Worm (Caenorhabditis elegans): ENCODE measurements around the gene toe-2.

DNA sequence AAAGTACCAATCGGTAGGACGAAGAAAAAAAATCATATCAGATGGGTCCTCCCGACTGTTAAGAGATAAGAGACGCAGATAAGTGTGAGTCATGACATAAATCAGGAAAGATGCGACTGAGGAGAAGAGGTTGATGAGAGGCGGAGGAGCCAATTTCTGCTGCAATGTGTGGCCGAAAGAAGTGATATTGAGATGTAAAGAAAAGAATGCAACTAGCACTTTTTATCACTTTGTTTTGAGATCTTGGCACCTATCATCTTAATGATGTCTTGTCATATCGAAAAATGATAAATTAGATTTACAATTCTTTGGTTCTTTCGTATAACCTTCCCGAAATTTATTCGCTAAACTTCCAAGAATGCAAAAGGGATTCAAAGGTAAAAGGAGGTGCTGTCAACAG lies 39.1 kb downstream of the toe-2 start, which contains the start of gene del-10:
- TF ChIP-seq lsy-2 (tag; optimal IDR thresholded peaks at IDR 0.05), result peak in 1 of 2 experiments; percentile 12
- no peak for TF ChIP-seq nhr-76 (tag; optimal IDR thresholded peaks at IDR 0.05)
- no peak for TF ChIP-seq fkh-10 (GFP tag; optimal IDR thresholded peaks at IDR 0.05)
- TF ChIP-seq alr-1 (tag; optimal IDR thresholded peaks at IDR 0.05; ENCODE audit: borderline replicate concordance), result no peak
- TF ChIP-seq nhr-11 (tag; optimal IDR thresholded peaks at IDR 0.05), result no peak
- no peak for TF ChIP-seq lin-13 (GFP tag; optimal IDR thresholded peaks at IDR 0.05)
- TF ChIP-seq pqm-1 (tag; optimal IDR thresholded peaks at IDR 0.05), result no peak
- TF ChIP-seq lin-35 (GFP tag; optimal IDR thresholded peaks at IDR 0.05), result no peak
- no peak for TF ChIP-seq nhr-237 (tag; optimal IDR thresholded peaks at IDR 0.05)
